Worm (Caenorhabditis elegans): ENCODE results near the gene grsp-3.

The grsp-3 gene

ce11 chrIV:7153362-7153761, 21.6 kb upstream of the grsp-3 start, which contains the start of gene C34D4.3:
Gene C34D4.3, plus strand, starts transcription at chrIV:7153662.
- no peak for TF ChIP-seq ceh-28 (tag; optimal IDR thresholded peaks at IDR 0.05)
- no peak for TF ChIP-seq pha-4 (tag; optimal IDR thresholded peaks at IDR 0.05)
- no peak for TF ChIP-seq ZK546.5 (tag; optimal IDR thresholded peaks at IDR 0.05)
- TF ChIP-seq nhr-76 (tag; optimal IDR thresholded peaks at IDR 0.05) = no peak
- no peak for TF ChIP-seq elt-2 (tag; optimal IDR thresholded peaks at IDR 0.05)
- TF ChIP-seq nfya-1 (tag; optimal IDR thresholded peaks at IDR 0.05; ENCODE audit: insufficient read depth) = no peak
- no peak for TF ChIP-seq nhr-12 (tag; optimal IDR thresholded peaks at IDR 0.05)
- no peak for TF ChIP-seq ama-1 (optimal IDR thresholded peaks at IDR 0.05)
- no peak for TF ChIP-seq fkh-10 (GFP tag; optimal IDR thresholded peaks at IDR 0.05)
- no peak for TF ChIP-seq R02D3.7 (tag; optimal IDR thresholded peaks at IDR 0.05)
- TF ChIP-seq nhr-237 (tag; optimal IDR thresholded peaks at IDR 0.05) = no peak
- TF ChIP-seq snpc-4 (tag; optimal IDR thresholded peaks at IDR 0.05) = no peak
- no peak for TF ChIP-seq unc-39 (tag; optimal IDR thresholded peaks at IDR 0.05)
- TF ChIP-seq nhr-23 (tag; optimal IDR thresholded peaks at IDR 0.05) = no peak
- TF ChIP-seq aly-2 (tag; optimal IDR thresholded peaks at IDR 0.05) = no peak
- no peak for TF ChIP-seq nhr-67 (tag; optimal IDR thresholded peaks at IDR 0.05)

ce11 chrIV:7152409-7152808, 20.7 kb upstream of the grsp-3 start, which contains the start of gene col-113:
Gene col-113, minus strand, starts transcription at chrIV:7152509.
- no peak for TF ChIP-seq elt-1 (tag; optimal IDR thresholded peaks at IDR 0.05)
- no peak for TF ChIP-seq nhr-43 (tag; optimal IDR thresholded peaks at IDR 0.05; ENCODE audit: poor library complexity, severe bottlenecking)
- no peak for TF ChIP-seq unc-62 (GFP tag; optimal IDR thresholded peaks at IDR 0.05)
- TF ChIP-seq nfya-1 (tag; optimal IDR thresholded peaks at IDR 0.05; ENCODE audit: insufficient read depth) = no peak
- TF ChIP-seq ceh-9 (tag; optimal IDR thresholded peaks at IDR 0.05) = no peak
- TF ChIP-seq nhr-67 (tag; optimal IDR thresholded peaks at IDR 0.05) = no peak
- TF ChIP-seq sea-2 (GFP tag; optimal IDR thresholded peaks at IDR 0.05) = no peak
- TF ChIP-seq nhr-237 (tag; optimal IDR thresholded peaks at IDR 0.05) = no peak
- TF ChIP-seq unc-39 (tag; optimal IDR thresholded peaks at IDR 0.05) = no peak
- no peak for TF ChIP-seq pha-4 (tag; optimal IDR thresholded peaks at IDR 0.05)
- no peak for TF ChIP-seq elt-2 (tag; optimal IDR thresholded peaks at IDR 0.05)
- no peak for TF ChIP-seq mdl-1 (tag; optimal IDR thresholded peaks at IDR 0.05)
- no peak for TF ChIP-seq zag-1 (tag; optimal IDR thresholded peaks at IDR 0.05)

- TF ChIP-seq hmg-11 (tag; optimal IDR thresholded peaks at IDR 0.05) (peak; percentile 23), unc-62 (GFP tag; optimal IDR thresholded peaks at IDR 0.05) (no peak), snpc-4 (tag; optimal IDR thresholded peaks at IDR 0.05) (peak; percentile 28), lin-15B (tag; optimal IDR thresholded peaks at IDR 0.05) (peak; percentile 48), ztf-11 (tag; optimal IDR thresholded peaks at IDR 0.05) (no peak), pha-4 (tag; optimal IDR thresholded peaks at IDR 0.05) (no peak), lin-39 (tag; optimal IDR thresholded peaks at IDR 0.05) (peak; percentile 14), ama-1 (optimal IDR thresholded peaks at IDR 0.05) (peak; percentile 16), nfya-1 (tag; optimal IDR thresholded peaks at IDR 0.05; ENCODE audit: insufficient read depth) (peak; percentile 75), nhr-25 (tag; optimal IDR thresholded peaks at IDR 0.05) (peak; percentile 16), fos-1 (tag; optimal IDR thresholded peaks at IDR 0.05) (no peak)
Measured at ce11 chrIV:7149020-7149601, 17.4 kb upstream of the grsp-3 start, which contains the start of gene C34D4.4. Gene C34D4.4, plus strand, starts transcription at chrIV:7149361.

- TF ChIP-seq R02D3.7 (tag; optimal IDR thresholded peaks at IDR 0.05) = no peak
- no peak for TF ChIP-seq mml-1 (tag; optimal IDR thresholded peaks at IDR 0.05)
- TF ChIP-seq lin-15B (tag; optimal IDR thresholded peaks at IDR 0.05) = peak; percentile 8
- TF ChIP-seq aly-2 (tag; optimal IDR thresholded peaks at IDR 0.05) = no peak
- TF ChIP-seq unc-62 (GFP tag; optimal IDR thresholded peaks at IDR 0.05) = no peak
- no peak for TF ChIP-seq egl-5 (tag; optimal IDR thresholded peaks at IDR 0.05)
- no peak for TF ChIP-seq pqm-1 (tag; optimal IDR thresholded peaks at IDR 0.05)
- no peak for TF ChIP-seq sea-2 (GFP tag; optimal IDR thresholded peaks at IDR 0.05)
- TF ChIP-seq nhr-237 (tag; optimal IDR thresholded peaks at IDR 0.05) = no peak
- TF ChIP-seq ceh-82 (tag; optimal IDR thresholded peaks at IDR 0.05) = no peak
- no peak for TF ChIP-seq fos-1 (tag; optimal IDR thresholded peaks at IDR 0.05)
- TF ChIP-seq nhr-12 (tag; optimal IDR thresholded peaks at IDR 0.05) = no peak
- no peak for TF ChIP-seq ceh-16 (tag; optimal IDR thresholded peaks at IDR 0.05)
- TF ChIP-seq nhr-43 (tag; optimal IDR thresholded peaks at IDR 0.05; ENCODE audit: poor library complexity, severe bottlenecking) = no peak
- no peak for TF ChIP-seq ama-1 (optimal IDR thresholded peaks at IDR 0.05)
- TF ChIP-seq fkh-2 (tag; optimal IDR thresholded peaks at IDR 0.05) = no peak
- TF ChIP-seq daf-12 (tag; optimal IDR thresholded peaks at IDR 0.05) = no peak
- TF ChIP-seq ztf-4 (tag; optimal IDR thresholded peaks at IDR 0.05) = no peak
- no peak for TF ChIP-seq ztf-11 (tag; optimal IDR thresholded peaks at IDR 0.05)
- TF ChIP-seq nhr-28 (tag; optimal IDR thresholded peaks at IDR 0.05) = no peak
- no peak for TF ChIP-seq egl-27 (tag; optimal IDR thresholded peaks at IDR 0.05)
- peak; percentile 90 for TF ChIP-seq pha-4 (tag; optimal IDR thresholded peaks at IDR 0.05)
- peak; percentile 11 for TF ChIP-seq elt-2 (tag; optimal IDR thresholded peaks at IDR 0.05)
- TF ChIP-seq nfya-1 (tag; optimal IDR thresholded peaks at IDR 0.05; ENCODE audit: insufficient read depth) = peak; percentile 32
- peak; percentile 33 for TF ChIP-seq hmg-11 (tag; optimal IDR thresholded peaks at IDR 0.05)
- no peak for TF ChIP-seq ceh-28 (tag; optimal IDR thresholded peaks at IDR 0.05)
- no peak for TF ChIP-seq ZK546.5 (tag; optimal IDR thresholded peaks at IDR 0.05)
- peak; percentile 55 for TF ChIP-seq snpc-4 (tag; optimal IDR thresholded peaks at IDR 0.05)
- no peak for TF ChIP-seq elt-3 (tag; optimal IDR thresholded peaks at IDR 0.05)
- TF ChIP-seq mdl-1 (tag; optimal IDR thresholded peaks at IDR 0.05) = no peak
- TF ChIP-seq unc-39 (tag; optimal IDR thresholded peaks at IDR 0.05) = no peak
Measured at ce11 chrIV:7147722-7148121, 16.0 kb upstream of the grsp-3 start.
